Fruit fly (Drosophila melanogaster): ENCODE data around the gene Oli.

Oli gene

DNA sequence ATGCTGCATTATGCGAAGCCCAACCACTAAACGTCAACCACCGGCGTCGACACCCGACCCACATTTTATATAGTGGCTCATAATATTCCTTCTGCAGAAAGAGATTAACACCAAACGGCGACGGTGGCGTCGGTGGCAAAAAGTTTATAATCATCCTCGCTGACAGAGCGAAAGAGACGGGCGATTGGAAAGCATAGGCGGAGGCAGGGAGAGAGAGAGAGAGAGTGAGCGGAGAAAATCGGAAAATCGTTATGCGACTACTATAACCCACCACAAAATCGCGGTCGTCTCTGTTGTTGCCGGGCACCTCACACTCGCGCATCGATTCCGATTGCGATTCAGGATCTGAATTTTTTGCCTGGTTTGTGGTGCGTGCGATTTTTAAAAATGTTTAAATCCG is at the start of gene Oli (continued):
- TF ChIP-seq D19A (tag; optimal IDR thresholded peaks at IDR 0.05), result no peak
- TF ChIP-seq oc (tag; optimal IDR thresholded peaks at IDR 0.05), result peak; percentile 64
- no peak for TF ChIP-seq CG11696 (GFP tag; IDR thresholded peaks at IDR 0.05)
- no peak for TF ChIP-seq tgo (GFP tag; IDR thresholded peaks at IDR 0.05)
- TF ChIP-seq cwo (GFP tag; optimal IDR thresholded peaks at IDR 0.05), result no peak
- TF ChIP-seq CG12219 (GFP tag; optimal IDR thresholded peaks at IDR 0.05), result no peak
- TF ChIP-seq croc (GFP tag; conservative IDR thresholded peaks at IDR 0.05), result no peak
- TF ChIP-seq Ssrp (tag; optimal IDR thresholded peaks at IDR 0.05), result no peak
- TF ChIP-seq prd (optimal IDR thresholded peaks at IDR 0.05), result no peak
- no peak for TF ChIP-seq prd (GFP tag; IDR thresholded peaks at IDR 0.05)
- no peak for TF ChIP-seq tll (GFP tag; optimal IDR thresholded peaks at IDR 0.05)
- no peak for TF ChIP-seq stc (GFP tag; IDR thresholded peaks at IDR 0.05)
- TF ChIP-seq CG11093 (GFP tag; IDR thresholded peaks at IDR 0.05), result no peak
- no peak for TF ChIP-seq Med (GFP tag)
- no peak for TF ChIP-seq bab2 (GFP tag; optimal IDR thresholded peaks at IDR 0.05)
- no peak for TF ChIP-seq seq (GFP tag; IDR thresholded peaks at IDR 0.05)
- TF ChIP-seq E2f2 (GFP tag; IDR thresholded peaks at IDR 0.05), result no peak
- TF ChIP-seq nau (GFP tag; optimal IDR thresholded peaks at IDR 0.05), result no peak
- no peak for TF ChIP-seq CG1792 (GFP tag; optimal IDR thresholded peaks at IDR 0.05)
- no peak for TF ChIP-seq CG18619 (GFP tag; optimal IDR thresholded peaks at IDR 0.05)
- TF ChIP-seq ab (GFP tag; optimal IDR thresholded peaks at IDR 0.05), result no peak
- TF ChIP-seq CG11247 (GFP tag; IDR thresholded peaks at IDR 0.05), result no peak
- no peak for TF ChIP-seq CG11504 (tag; optimal IDR thresholded peaks at IDR 0.05)
- TF ChIP-seq mam (GFP tag; optimal IDR thresholded peaks at IDR 0.05), result no peak
- TF ChIP-seq pros (GFP tag; optimal IDR thresholded peaks at IDR 0.05), result peak; percentile 65
- TF ChIP-seq NfI (GFP tag; optimal IDR thresholded peaks at IDR 0.05), result no peak
- TF ChIP-seq ci (GFP tag; IDR thresholded peaks at IDR 0.05), result no peak
- no peak for TF ChIP-seq CG10267 (tag; optimal IDR thresholded peaks at IDR 0.05)
- no peak for TF ChIP-seq CG14667 (GFP tag; IDR thresholded peaks at IDR 0.05)
- TF ChIP-seq unc-4 (GFP tag; IDR thresholded peaks at IDR 0.05; ENCODE audit: partially characterized antibody), result no peak
- TF ChIP-seq Rx (GFP tag; IDR thresholded peaks at IDR 0.05), result no peak
- TF ChIP-seq CG13894 (tag; optimal IDR thresholded peaks at IDR 0.05), result peak; percentile 81
- TF ChIP-seq chif (GFP tag; optimal IDR thresholded peaks at IDR 0.05), result no peak
- TF ChIP-seq CG10979 (tag; optimal IDR thresholded peaks at IDR 0.05), result no peak
- no peak for TF ChIP-seq CG2129 (GFP tag; IDR thresholded peaks at IDR 0.05; ENCODE audit: partially characterized antibody)
- TF ChIP-seq danr (GFP tag; IDR thresholded peaks at IDR 0.05), result no peak
- no peak for TF ChIP-seq dmrt99B (tag; optimal IDR thresholded peaks at IDR 0.05)
- peak; percentile 24 for TF ChIP-seq run (tag; optimal IDR thresholded peaks at IDR 0.05)

- peak; percentile 25 for TF ChIP-seq nerfin-1 (tag; optimal IDR thresholded peaks at IDR 0.05)
- TF ChIP-seq CG10321 (GFP tag; IDR thresholded peaks at IDR 0.05), result no peak
- TF ChIP-seq CG11723 (GFP tag; optimal IDR thresholded peaks at IDR 0.05), result no peak
- TF ChIP-seq pros (GFP tag; optimal IDR thresholded peaks at IDR 0.05), result peak; percentile 52
- TF ChIP-seq CG4328 (GFP tag; optimal IDR thresholded peaks at IDR 0.05), result no peak
- peak; percentile 55 for TF ChIP-seq sqz (GFP tag; optimal IDR thresholded peaks at IDR 0.05)
- TF ChIP-seq oc (tag; optimal IDR thresholded peaks at IDR 0.05), result peak; percentile 74
- no peak for TF ChIP-seq CG3847 (GFP tag; IDR thresholded peaks at IDR 0.05)
- TF ChIP-seq CG32767 (GFP tag; IDR thresholded peaks at IDR 0.05), result 0 out of 2 replicates have a peak, but pooled peaks have one; percentile 12
- no peak for TF ChIP-seq CG11696 (GFP tag; IDR thresholded peaks at IDR 0.05)
- TF ChIP-seq corto (GFP tag; optimal IDR thresholded peaks at IDR 0.05), result no peak
- no peak for TF ChIP-seq danr (GFP tag; IDR thresholded peaks at IDR 0.05)
These were observed 47.9 kb upstream of the Oli start for dm6 chr2L:17541106-17541505.

Measured in whole organism, embryonic.